Worm (Caenorhabditis elegans) whole organism, L1 larva: ENCODE data around the gene F58H1.2.

Experiments used
- C16A3.4 ChIP-seq: fragments of 150-350 bp; optimal IDR thresholded peaks from 2 replicates; lab custom pipeline; 2014; ENCODE audit warnings: missing biosample characterization, missing genetic modification characterization
- Y116A8C.19 ChIP-seq: sonication (generic microtip); optimal IDR thresholded peaks from 2 replicates; lab custom pipeline; 2016; ENCODE audit warnings: missing compliant biosample characterization, missing genetic modification characterization, borderline replicate concordance
- aha-1 ChIP-seq: fragments of 150-350 bp; optimal IDR thresholded peaks from 2 replicates; lab custom pipeline; 2014; ENCODE audit warnings: missing biosample characterization, missing genetic modification characterization
- blmp-1 ChIP-seq: fragments of 150-350 bp; optimal IDR thresholded peaks from 2 replicates; lab custom pipeline; 2014; ENCODE audit warnings: missing biosample characterization, missing genetic modification characterization
- ceh-63 ChIP-seq: fragments of 200-800 bp; sonication (Bioruptor generic); optimal IDR thresholded peaks from 2 replicates; lab custom pipeline; 2018; ENCODE audit warnings: mild to moderate bottlenecking, missing genetic modification characterization, missing compliant biosample characterization
- ceh-8 ChIP-seq: fragments of 200-800 bp; sonication (Bioruptor generic); optimal IDR thresholded peaks from 2 replicates; lab custom pipeline; 2018; ENCODE audit warnings: mild to moderate bottlenecking, missing genetic modification characterization, moderate library complexity, missing compliant biosample characterization
- ceh-90 ChIP-seq: sonication (generic microtip); optimal IDR thresholded peaks from 2 replicates; lab custom pipeline; 2016; ENCODE audit warnings: missing genetic modification characterization, missing compliant biosample characterization
- ces-1 ChIP-seq: fragments of 150-350 bp; optimal IDR thresholded peaks from 2 replicates; lab custom pipeline; 2014; ENCODE audit warnings: missing biosample characterization, missing genetic modification reagents, missing genetic modification characterization
- efl-1 ChIP-seq, 4 experiments: fragments of 150-350 bp; optimal IDR thresholded peaks in 3 of 4; peaks in 1 of 4; 1 replicate in 1 of 4; 2 replicates in 3 of 4; lab custom pipeline; 2014; ENCODE audit warnings: missing biosample characterization in 2 of 4, missing genetic modification characterization in 2 of 4, missing genetic modification reagents in 2 of 4
- efl-3 ChIP-seq: fragments of 200-800 bp; sonication (Bioruptor generic); optimal IDR thresholded peaks from 2 replicates; lab custom pipeline; 2018; ENCODE audit warnings: mild to moderate bottlenecking, missing genetic modification characterization, missing compliant biosample characterization
- elt-2 ChIP-seq: sonication (generic microtip); optimal IDR thresholded peaks from 2 replicates; lab custom pipeline; 2016; ENCODE audit warnings: missing genetic modification characterization, mild to moderate bottlenecking, inconsistent platforms, missing compliant biosample characterization, missing genetic modification reagents
- elt-3 ChIP-seq, 6 experiments: fragments of 150-350 bp in 1 of 6; sonication (generic microtip); optimal IDR thresholded peaks; 2 replicates each; lab custom pipeline; 2017 to 2018; ENCODE audit warnings: missing biosample characterization in 6 of 6, missing genetic modification characterization in 6 of 6, inconsistent platforms in 1 of 6
- fkh-10 ChIP-seq: sonication (generic microtip); optimal IDR thresholded peaks from 2 replicates; lab custom pipeline; 2017; ENCODE audit warnings: missing biosample characterization, missing genetic modification reagents, missing genetic modification characterization
- grh-1 ChIP-seq: fragments of 200-800 bp; sonication (Bioruptor generic); IDR thresholded peaks from 2 replicates; pipeline ENCODE4 v1.3.6; 2022; ENCODE audit warnings: missing genetic modification reagents, missing genetic modification characterization, missing compliant biosample characterization
- irx-1 ChIP-seq: sonication (generic microtip); optimal IDR thresholded peaks from 2 replicates; lab custom pipeline; 2016; ENCODE audit warnings: missing genetic modification characterization, missing compliant biosample characterization
- isw-1 ChIP-seq: fragments of 200-800 bp; sonication (Bioruptor generic); IDR thresholded peaks from 2 replicates; pipeline ENCODE4 v1.3.6; 2022; ENCODE audit warnings: missing genetic modification characterization, missing compliant biosample characterization
- jun-1 ChIP-seq: fragments of 150-350 bp; optimal IDR thresholded peaks from 2 replicates; lab custom pipeline; 2014; ENCODE audit warnings: missing biosample characterization, missing genetic modification reagents, missing genetic modification characterization
- lin-13 ChIP-seq: fragments of 150-350 bp; optimal IDR thresholded peaks from 2 replicates; lab custom pipeline; 2014; ENCODE audit warnings: missing biosample characterization, missing genetic modification reagents, missing genetic modification characterization
- lin-14 ChIP-seq: fragments of 200-800 bp; sonication (Bioruptor generic); optimal IDR thresholded peaks from 2 replicates; lab custom pipeline; 2018; ENCODE audit warnings: mild to moderate bottlenecking, missing genetic modification characterization, moderate library complexity, missing compliant biosample characterization
- lin-15B ChIP-seq: fragments of 150-350 bp; sonication (generic microtip); optimal IDR thresholded peaks from 3 replicates; lab custom pipeline; 2014; ENCODE audit warnings: missing biosample characterization, missing genetic modification characterization
- lin-35 ChIP-seq, 2 experiments: fragments of 150-350 bp; optimal IDR thresholded peaks; 2 replicates each; lab custom pipeline; 2014; ENCODE audit warnings: missing biosample characterization in 2 of 2, missing genetic modification characterization in 2 of 2, missing genetic modification reagents in 2 of 2
- lin-39 ChIP-seq: fragments of 150-350 bp; optimal IDR thresholded peaks from 2 replicates; lab custom pipeline; 2014; ENCODE audit warnings: missing biosample characterization, missing genetic modification reagents, missing genetic modification characterization
- lir-3 ChIP-seq: sonication (generic microtip); optimal IDR thresholded peaks from 2 replicates; lab custom pipeline; 2016; ENCODE audit warnings: mild to moderate bottlenecking, missing genetic modification characterization, moderate library complexity, missing compliant biosample characterization; ENCODE audit not compliant: poor library complexity
- lsy-2 ChIP-seq, 2 experiments: fragments of 150-350 bp; optimal IDR thresholded peaks; 2 replicates each; lab custom pipeline; 2014; ENCODE audit warnings: missing biosample characterization in 2 of 2, missing genetic modification characterization in 2 of 2
- mab-9 ChIP-seq: fragments of 200-800 bp; sonication (Bioruptor generic); IDR thresholded peaks from 2 replicates; pipeline ENCODE4 v1.3.6; 2022; ENCODE audit warnings: missing genetic modification reagents, missing genetic modification characterization, missing compliant biosample characterization
- mef-2 ChIP-seq: fragments of 150-350 bp; optimal IDR thresholded peaks from 2 replicates; lab custom pipeline; 2014; ENCODE audit warnings: missing biosample characterization, missing genetic modification characterization
- mep-1 ChIP-seq: fragments of 150-350 bp; optimal IDR thresholded peaks from 2 replicates; lab custom pipeline; 2014; ENCODE audit warnings: missing biosample characterization, missing genetic modification characterization
- nhr-11 ChIP-seq: fragments of 150-350 bp; optimal IDR thresholded peaks from 2 replicates; lab custom pipeline; 2014; ENCODE audit warnings: missing biosample characterization, missing genetic modification characterization
- nhr-20 ChIP-seq: sonication (generic microtip); optimal IDR thresholded peaks from 2 replicates; lab custom pipeline; 2016; ENCODE audit warnings: mild to moderate bottlenecking, missing genetic modification characterization, missing compliant biosample characterization
- nhr-237 ChIP-seq: fragments of 150-350 bp; optimal IDR thresholded peaks from 2 replicates; lab custom pipeline; 2014; ENCODE audit warnings: missing biosample characterization, missing genetic modification characterization
- nhr-28 ChIP-seq: fragments of 150-350 bp; optimal IDR thresholded peaks from 2 replicates; lab custom pipeline; 2014; ENCODE audit warnings: missing biosample characterization, missing genetic modification characterization
- nhr-71 ChIP-seq: sonication (generic microtip); optimal IDR thresholded peaks from 2 replicates; lab custom pipeline; 2016; ENCODE audit warnings: mild to moderate bottlenecking, missing genetic modification characterization, moderate library complexity, missing compliant biosample characterization
- nhr-84 ChIP-seq: sonication (generic microtip); optimal IDR thresholded peaks from 2 replicates; lab custom pipeline; 2017; ENCODE audit warnings: missing biosample characterization, missing genetic modification characterization
- nhr-85 ChIP-seq: sonication (generic microtip); peaks from one replicate; lab custom pipeline; 2016; ENCODE audit warnings: missing genetic modification characterization, inconsistent platforms, missing compliant biosample characterization
- nhr-90 ChIP-seq: sonication (generic microtip); optimal IDR thresholded peaks from 2 replicates; lab custom pipeline; 2016; ENCODE audit warnings: mild to moderate bottlenecking, missing genetic modification characterization, missing compliant biosample characterization; ENCODE audit not compliant: poor library complexity
- pag-3 ChIP-seq: sonication (generic microtip); optimal IDR thresholded peaks from 2 replicates; lab custom pipeline; 2017; ENCODE audit warnings: missing genetic modification characterization, mild to moderate bottlenecking, missing compliant biosample characterization, antibody characterized with exemption, borderline replicate concordance; ENCODE audit not compliant: insufficient read depth
- rnt-1 ChIP-seq: sonication (generic microtip); optimal IDR thresholded peaks from 2 replicates; lab custom pipeline; 2016; ENCODE audit warnings: mild to moderate bottlenecking, missing genetic modification characterization, moderate library complexity, missing compliant biosample characterization
- skn-1 ChIP-seq: fragments of 150-350 bp; optimal IDR thresholded peaks from 2 replicates; lab custom pipeline; 2014; ENCODE audit warnings: missing biosample characterization, missing genetic modification characterization
- snu-23 ChIP-seq: sonication (generic microtip); optimal IDR thresholded peaks from 2 replicates; lab custom pipeline; 2016; ENCODE audit warnings: missing genetic modification characterization, missing compliant biosample characterization
- sox-4 ChIP-seq: sonication (generic microtip); optimal IDR thresholded peaks from 2 replicates; lab custom pipeline; 2016; ENCODE audit warnings: missing genetic modification characterization, missing compliant biosample characterization
- sptf-1 ChIP-seq: fragments of 150-350 bp; optimal IDR thresholded peaks from 2 replicates; lab custom pipeline; 2014; ENCODE audit warnings: missing biosample characterization, missing genetic modification characterization
- sup-37 ChIP-seq: fragments of 200-800 bp; sonication (Bioruptor generic); optimal IDR thresholded peaks from 2 replicates; lab custom pipeline; 2018; ENCODE audit warnings: mild to moderate bottlenecking, missing genetic modification characterization, missing compliant biosample characterization
- tbx-2 ChIP-seq: sonication (generic microtip); optimal IDR thresholded peaks from 2 replicates; lab custom pipeline; 2016; ENCODE audit warnings: missing genetic modification characterization, missing compliant biosample characterization
- unc-62 ChIP-seq: fragments of 150-350 bp; optimal IDR thresholded peaks from 2 replicates; lab custom pipeline; 2014; ENCODE audit warnings: missing biosample characterization, missing genetic modification reagents, missing genetic modification characterization
- unc-86 ChIP-seq: sonication (generic microtip); optimal IDR thresholded peaks from 2 replicates; lab custom pipeline; 2016; ENCODE audit warnings: missing genetic modification characterization, missing compliant biosample characterization
- unc-98 ChIP-seq: fragments of 200-800 bp; sonication (Bioruptor generic); IDR thresholded peaks from 2 replicates; pipeline ENCODE4 v1.3.6; 2022; ENCODE audit warnings: missing genetic modification characterization, missing compliant biosample characterization
- xbp-1 ChIP-seq: sonication (generic microtip); optimal IDR thresholded peaks from 2 replicates; lab custom pipeline; 2016; ENCODE audit warnings: missing genetic modification characterization, missing compliant biosample characterization
- zip-4 ChIP-seq: fragments of 200-800 bp; sonication (Bioruptor generic); optimal IDR thresholded peaks from 2 replicates; lab custom pipeline; 2018; ENCODE audit warnings: mild to moderate bottlenecking, missing genetic modification characterization, moderate library complexity, missing compliant biosample characterization

Gene F58H1.2

DNA sequence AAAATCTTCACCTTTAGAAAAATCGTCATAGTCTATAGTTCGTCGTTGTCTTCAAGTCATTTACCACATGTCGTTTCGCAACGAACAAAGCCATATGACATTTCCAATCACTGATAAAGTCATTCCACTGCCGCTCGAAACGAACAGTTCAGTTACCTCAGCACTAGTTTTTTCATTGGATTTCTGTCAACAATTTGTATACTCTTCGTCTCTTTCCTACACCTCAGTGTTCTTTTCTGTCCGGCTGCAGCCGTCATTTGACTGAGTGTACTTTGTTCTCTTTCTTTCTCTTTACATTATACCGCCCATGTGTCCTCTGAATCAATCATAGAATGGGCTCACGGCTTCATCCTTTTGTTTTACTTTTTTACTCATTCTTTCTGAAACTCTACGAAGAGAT is 7.7 kb upstream of the F58H1.2 start (continued):
- TF ChIP-seq fkh-10 (GFP tag; lab: Kevin White, UChicago) (no peak), nhr-90 (tag; lab: Kevin White, UChicago) (no peak), unc-86 (tag; lab: Kevin White, UChicago) (no peak), lir-3 (no peak), sptf-1 (tag; lab: Kevin White, UChicago) (no peak), mab-9 (GFP tag; lab: Robert Waterston, UW) (no peak), elt-3 (tag; optimal IDR thresholded peaks at IDR 0.05; lab: Kevin White, UChicago) (peak in 1 of 6 experiments; percentile 37), blmp-1 (peak; percentile 15), ces-1 (no peak), ceh-8 (GFP tag; lab: Kevin White, UChicago) (no peak)

ce11 chrV:11921689-11922517 is 7.0 kb upstream of the F58H1.2 start:
- peak; percentile 34 for TF ChIP-seq nhr-85 (tag; lab: Kevin White, UChicago)
- TF ChIP-seq xbp-1 (tag; lab: Kevin White, UChicago): no peak
- no peak for TF ChIP-seq nhr-84 (tag; lab: Kevin White, UChicago)
- no peak for TF ChIP-seq grh-1 (GFP tag; lab: Robert Waterston, UW)
- no peak for TF ChIP-seq nhr-28 (tag; lab: Kevin White, UChicago)
- TF ChIP-seq elt-2 (tag; lab: Kevin White, UChicago): peak; percentile 42
- TF ChIP-seq zip-4 (GFP tag; lab: Kevin White, UChicago): no peak
- no peak for TF ChIP-seq mef-2 (tag; lab: Kevin White, UChicago)
- TF ChIP-seq nhr-71 (tag; lab: Kevin White, UChicago): peak; percentile 43
- no peak for TF ChIP-seq irx-1 (tag; lab: Kevin White, UChicago)
- no peak for TF ChIP-seq ces-1
- TF ChIP-seq lin-14 (GFP tag; lab: Kevin White, UChicago): peak; percentile 67
- TF ChIP-seq ceh-63 (GFP tag; lab: Kevin White, UChicago): no peak
- no peak for TF ChIP-seq nhr-237 (tag; lab: Kevin White, UChicago)
- TF ChIP-seq aha-1 (tag; lab: Kevin White, UChicago): no peak
- TF ChIP-seq Y116A8C.19 (tag; lab: Kevin White, UChicago): no peak
- no peak for TF ChIP-seq sptf-1 (tag; lab: Kevin White, UChicago)
- TF ChIP-seq efl-1 (optimal IDR thresholded peaks at IDR 0.05; lab: Kevin White, UChicago): no peak
- TF ChIP-seq efl-1 (GFP tag; optimal IDR thresholded peaks at IDR 0.05 in 1 of 2; lab: Kevin White, UChicago): peak; percentile 10 to 20
- TF ChIP-seq lir-3: no peak
- no peak for TF ChIP-seq lin-13 (GFP tag; lab: Kevin White, UChicago)
- TF ChIP-seq pag-3 (tag; lab: Kevin White, UChicago): no peak
- no peak for TF ChIP-seq lin-39 (tag; lab: Kevin White, UChicago)
- TF ChIP-seq nhr-20: peak; percentile 28
- peak in 1 of 6 experiments; percentile 71 for TF ChIP-seq elt-3 (tag; optimal IDR thresholded peaks at IDR 0.05; lab: Kevin White, UChicago)
- TF ChIP-seq ceh-90: no peak
- no peak for TF ChIP-seq sup-37 (GFP tag; lab: Kevin White, UChicago)
- no peak for TF ChIP-seq efl-3 (GFP tag; lab: Kevin White, UChicago)
- peak; percentile 28 for TF ChIP-seq snu-23
- no peak for TF ChIP-seq lin-15B (tag; lab: Kevin White, UChicago)
- peak; percentile 8 to 60 for TF ChIP-seq lsy-2 (tag; optimal IDR thresholded peaks at IDR 0.05; lab: Kevin White, UChicago)
- peak; percentile 51 for TF ChIP-seq mep-1
- no peak for TF ChIP-seq isw-1
- TF ChIP-seq blmp-1: peak; percentile 56
- peak; percentile 31 for TF ChIP-seq rnt-1 (tag; lab: Kevin White, UChicago)
- no peak for TF ChIP-seq unc-98
- peak; percentile 17 for TF ChIP-seq skn-1 (tag; lab: Kevin White, UChicago)
- TF ChIP-seq jun-1 (tag; lab: Kevin White, UChicago): no peak
- no peak for TF ChIP-seq sox-4
- no peak for TF ChIP-seq nhr-11 (tag; lab: Kevin White, UChicago)
- no peak for TF ChIP-seq unc-62 (GFP tag; lab: Kevin White, UChicago)
- peak; percentile 7 for TF ChIP-seq tbx-2 (tag; lab: Kevin White, UChicago)
- no peak for TF ChIP-seq C16A3.4 (tag; lab: Kevin White, UChicago)
- peak in 1 of 2 experiments; percentile 40 for TF ChIP-seq lin-35 (GFP tag; optimal IDR thresholded peaks at IDR 0.05; lab: Kevin White, UChicago)
